Worm (Caenorhabditis elegans) whole organism, early embryonic: ENCODE data around the gene T26A5.2.

Source experiments
- ama-1 ChIP-seq: fragments of 150-350 bp; optimal IDR thresholded peaks from 2 replicates; lab custom pipeline; 2014
- ets-7 ChIP-seq: sonication (generic microtip); optimal IDR thresholded peaks from 2 replicates; lab custom pipeline; 2016; ENCODE audit warnings: missing genotype, missing genetic modification characterization, missing compliant biosample characterization
- flt-1 ChIP-seq: fragments of 200-800 bp; sonication (Bioruptor generic); IDR thresholded peaks from 2 replicates; pipeline ENCODE4 v1.3.6; 2022; ENCODE audit warnings: missing genetic modification characterization, missing compliant biosample characterization
- pes-1 ChIP-seq: fragments of 200-800 bp; sonication (Bioruptor generic); IDR thresholded peaks from 2 replicates; pipeline ENCODE4 v1.3.6; 2022; ENCODE audit warnings: missing genetic modification reagents, missing genetic modification characterization, missing compliant biosample characterization
- scrt-1 ChIP-seq: fragments of 200-800 bp; sonication (Bioruptor generic); IDR thresholded peaks from 2 replicates; pipeline ENCODE4 v1.3.6; 2022; ENCODE audit warnings: missing genetic modification characterization, missing compliant biosample characterization
- tbx-37 ChIP-seq: fragments of 200-800 bp; sonication (Bioruptor generic); conservative IDR thresholded peaks from 2 replicates; pipeline ENCODE4 v1.3.6; 2022; ENCODE audit warnings: missing genetic modification reagents, missing genetic modification characterization, missing compliant biosample characterization
- tra-4 ChIP-seq: sonication (generic microtip); optimal IDR thresholded peaks from 2 replicates; lab custom pipeline; 2017; ENCODE audit warnings: missing genetic modification characterization, missing compliant biosample characterization

DNA sequence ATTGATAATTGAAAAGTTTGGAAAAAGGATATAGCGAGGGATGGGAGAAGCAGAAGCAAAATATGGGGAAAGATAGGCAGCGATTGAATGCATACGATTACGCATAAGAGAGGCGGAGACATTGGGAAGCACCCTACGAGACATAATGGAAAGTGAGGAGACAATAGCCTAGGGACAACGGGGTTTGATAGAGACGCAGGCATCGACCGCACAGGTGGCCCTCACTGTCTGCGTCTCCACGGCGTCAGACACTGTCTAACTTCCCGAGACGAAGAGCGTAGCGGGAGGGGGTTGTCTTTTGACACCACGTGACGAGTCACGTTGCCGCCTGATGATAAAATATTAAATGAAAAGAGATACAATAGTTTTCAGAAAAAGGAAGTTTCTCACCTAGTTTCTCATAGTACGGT lies 46.1 kb upstream of the T26A5.2 start:
- TF ChIP-seq ama-1 (no peak), scrt-1 (GFP tag; lab: Robert Waterston, UW) (no peak), flt-1 (GFP tag; lab: Robert Waterston, UW) (no peak), ets-7 (tag; lab: Kevin White, UChicago) (no peak), tra-4 (tag; lab: Kevin White, UChicago) (no peak), tbx-37 (GFP tag; lab: Robert Waterston, UW) (no peak), pes-1 (GFP tag; lab: Robert Waterston, UW) (no peak)
